Worm (Caenorhabditis elegans): Measurements from ENCODE around the gene ZC196.5.

Gene ZC196.5

ce11 chrV:8776270-8776669 lies 47.1 kb downstream of the ZC196.5 start, which contains the start of gene B0507.1:
Gene B0507.1 (plus strand): TSS chrV:8776570.
- no peak for TF ChIP-seq klf-2 (GFP tag; conservative IDR thresholded peaks at IDR 0.05)

DNA sequence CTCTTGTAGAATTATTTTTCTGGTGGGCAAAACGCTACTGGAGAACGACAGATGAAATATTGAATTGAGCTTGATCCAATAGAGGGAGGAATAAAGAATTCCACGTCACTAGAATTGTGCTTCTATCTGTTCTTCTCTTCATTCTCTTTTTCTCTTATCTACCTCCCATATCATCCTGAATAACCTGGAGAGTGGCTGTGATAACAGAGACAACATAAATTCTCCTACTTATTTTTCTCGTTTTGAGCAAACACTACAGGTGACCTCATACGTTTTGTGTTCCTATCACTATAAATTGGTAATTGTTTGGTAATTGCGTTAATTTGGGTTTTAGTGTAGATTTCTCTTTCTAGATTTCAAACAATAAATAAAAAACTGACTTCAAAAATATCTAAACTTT lies 52.0 kb downstream of the ZC196.5 start:
- TF ChIP-seq klf-2 (GFP tag; conservative IDR thresholded peaks at IDR 0.05): no peak
- no peak for TF ChIP-seq ref-1 (GFP tag; conservative IDR thresholded peaks at IDR 0.05)
- no peak for TF ChIP-seq T22C8.4 (GFP tag; IDR thresholded peaks at IDR 0.05)
- TF ChIP-seq ztf-23 (GFP tag; IDR thresholded peaks at IDR 0.05): no peak
- no peak for TF ChIP-seq tab-1 (GFP tag; IDR thresholded peaks at IDR 0.05)
- no peak for TF ChIP-seq flt-1 (GFP tag; IDR thresholded peaks at IDR 0.05)
- no peak for TF ChIP-seq ztf-29 (GFP tag; IDR thresholded peaks at IDR 0.05)
- no peak for TF ChIP-seq med-1 (GFP tag; optimal IDR thresholded peaks at IDR 0.05; ENCODE audit: insufficient read depth)
- TF ChIP-seq cog-1 (tag; optimal IDR thresholded peaks at IDR 0.05): no peak

- TF ChIP-seq med-1 (GFP tag; optimal IDR thresholded peaks at IDR 0.05; ENCODE audit: insufficient read depth): no peak
- TF ChIP-seq flt-1 (GFP tag; IDR thresholded peaks at IDR 0.05): no peak
- TF ChIP-seq ztf-23 (GFP tag; IDR thresholded peaks at IDR 0.05): no peak
- no peak for TF ChIP-seq ref-1 (GFP tag; conservative IDR thresholded peaks at IDR 0.05)
- TF ChIP-seq klf-2 (GFP tag; conservative IDR thresholded peaks at IDR 0.05): no peak
- TF ChIP-seq T22C8.4 (GFP tag; IDR thresholded peaks at IDR 0.05): no peak
- no peak for TF ChIP-seq ztf-29 (GFP tag; IDR thresholded peaks at IDR 0.05)
- TF ChIP-seq cog-1 (tag; optimal IDR thresholded peaks at IDR 0.05): no peak
- TF ChIP-seq tab-1 (GFP tag; IDR thresholded peaks at IDR 0.05): no peak
Measured at ce11 chrV:8782112-8782511, 52.9 kb downstream of the ZC196.5 start.

All from whole organism, midembryonic.